Fruit fly (Drosophila melanogaster) whole organism, pupa: ENCODE data around the gene CG2267.

Source experiments
- CG12605 ChIP-seq: fragments of 200-800 bp; sonication (Bioruptor generic); IDR thresholded peaks from 2 replicates; pipeline ENCODE4 v1.3.6; 2022; ENCODE audit warnings: missing biosample characterization, missing genetic modification characterization
- CG14655 ChIP-seq: fragments of 200-800 bp; sonication (Bioruptor generic); optimal IDR thresholded peaks from 3 replicates; lab custom pipeline; 2017; ENCODE audit warnings: mild to moderate bottlenecking, missing biosample characterization, missing genetic modification reagents, missing genetic modification characterization
- CG32121 ChIP-seq: fragments of 200-800 bp; sonication (Bioruptor generic); IDR thresholded peaks from 2 replicates; pipeline ENCODE4 v1.3.6; 2022; ENCODE audit warnings: missing biosample characterization, missing genetic modification characterization
- CG34367 ChIP-seq: fragments of 200-800 bp; sonication (Bioruptor generic); optimal IDR thresholded peaks from 2 replicates; lab custom pipeline; 2018; ENCODE audit warnings: missing biosample characterization, mild to moderate bottlenecking, missing genetic modification characterization
- CG4496 ChIP-seq: fragments of 200-800 bp; sonication (Bioruptor generic); IDR thresholded peaks from 3 replicates; pipeline ENCODE4 v1.3.6; 2022; ENCODE audit warnings: missing biosample characterization, missing genetic modification characterization
- CG8301 ChIP-seq: fragments of 200-800 bp; sonication (Bioruptor generic); optimal IDR thresholded peaks from 2 replicates; lab custom pipeline; 2018; ENCODE audit warnings: missing biosample characterization, mild to moderate bottlenecking, missing genetic modification characterization
- CG9948 ChIP-seq: fragments of 200-800 bp; sonication (Bioruptor generic); optimal IDR thresholded peaks from 2 replicates; lab custom pipeline; 2018; ENCODE audit warnings: missing biosample characterization, mild to moderate bottlenecking, missing genetic modification characterization, moderate library complexity
- EcR ChIP-seq: fragments of 200-800 bp; sonication (Bioruptor generic); optimal IDR thresholded peaks from 3 replicates; lab custom pipeline; 2019; ENCODE audit warnings: missing biosample characterization, missing genetic modification characterization, mild to moderate bottlenecking, moderate library complexity, missing genetic modification reagents
- Ets98B ChIP-seq: fragments of 200-800 bp; sonication (Bioruptor generic); IDR thresholded peaks from 2 replicates; pipeline ENCODE4 v1.3.6; 2022; ENCODE audit warnings: missing biosample characterization, missing genetic modification characterization
- Pif1B ChIP-seq: fragments of 200-800 bp; sonication (Bioruptor generic); optimal IDR thresholded peaks from 3 replicates; lab custom pipeline; 2016; ENCODE audit warnings: missing biosample characterization, missing genetic modification characterization
- Snoo ChIP-seq: fragments of 200-800 bp; sonication (Bioruptor generic); optimal IDR thresholded peaks from 3 replicates; lab custom pipeline; 2017; ENCODE audit warnings: missing biosample characterization, mild to moderate bottlenecking, missing genetic modification characterization, inconsistent platforms
- rn ChIP-seq: fragments of 200-800 bp; sonication (Bioruptor generic); IDR thresholded peaks from 2 replicates; pipeline ENCODE4 v1.3.6; 2022; ENCODE audit warnings: missing biosample characterization, missing genetic modification characterization

- peak; percentile 77 for TF ChIP-seq CG9948
- TF ChIP-seq rn (GFP tag; lab: Robert Waterston, UW), result peak; percentile 82
- TF ChIP-seq Pif1B (GFP tag; lab: Kevin White, UChicago), result peak; percentile 92
- TF ChIP-seq EcR (GFP tag; lab: Kevin White, UChicago), result peak; percentile 58
- TF ChIP-seq CG32121 (GFP tag; lab: Robert Waterston, UW), result peak; percentile 96
- peak; percentile 78 for TF ChIP-seq CG34367 (tag; lab: Kevin White, UChicago)
- peak; percentile 88 for TF ChIP-seq Snoo (tag; lab: Kevin White, UChicago)
- TF ChIP-seq CG14655 (GFP tag; lab: Kevin White, UChicago), result peak; percentile 87
- peak; percentile 95 for TF ChIP-seq CG12605 (GFP tag; lab: Robert Waterston, UW)
- TF ChIP-seq CG4496 (GFP tag; lab: Robert Waterston, UW), result peak; percentile 97
- TF ChIP-seq CG8301, result peak; percentile 88
- TF ChIP-seq Ets98B (GFP tag; lab: Robert Waterston, UW), result peak; percentile 97
These were observed 28.4 kb downstream of the CG2267 start for dm6 chr3R:30600154-30601009.
